Fruit fly (Drosophila melanogaster) whole organism: Measurements from ENCODE around the gene edin.

Experiments
- CG8478 ChIP-seq: fragments of >200 bp; optimal IDR thresholded peaks from 2 replicates; lab custom pipeline; 2018; ENCODE audit warnings: inconsistent platforms
- psq ChIP-seq: fragments of >200 bp; optimal IDR thresholded peaks from 2 replicates; lab custom pipeline; 2017
- usp ChIP-seq: fragments of >200 bp; optimal IDR thresholded peaks from 2 replicates; lab custom pipeline; 2017; ENCODE audit warnings: missing biosample characterization, missing genetic modification characterization, mixed read lengths

DNA sequence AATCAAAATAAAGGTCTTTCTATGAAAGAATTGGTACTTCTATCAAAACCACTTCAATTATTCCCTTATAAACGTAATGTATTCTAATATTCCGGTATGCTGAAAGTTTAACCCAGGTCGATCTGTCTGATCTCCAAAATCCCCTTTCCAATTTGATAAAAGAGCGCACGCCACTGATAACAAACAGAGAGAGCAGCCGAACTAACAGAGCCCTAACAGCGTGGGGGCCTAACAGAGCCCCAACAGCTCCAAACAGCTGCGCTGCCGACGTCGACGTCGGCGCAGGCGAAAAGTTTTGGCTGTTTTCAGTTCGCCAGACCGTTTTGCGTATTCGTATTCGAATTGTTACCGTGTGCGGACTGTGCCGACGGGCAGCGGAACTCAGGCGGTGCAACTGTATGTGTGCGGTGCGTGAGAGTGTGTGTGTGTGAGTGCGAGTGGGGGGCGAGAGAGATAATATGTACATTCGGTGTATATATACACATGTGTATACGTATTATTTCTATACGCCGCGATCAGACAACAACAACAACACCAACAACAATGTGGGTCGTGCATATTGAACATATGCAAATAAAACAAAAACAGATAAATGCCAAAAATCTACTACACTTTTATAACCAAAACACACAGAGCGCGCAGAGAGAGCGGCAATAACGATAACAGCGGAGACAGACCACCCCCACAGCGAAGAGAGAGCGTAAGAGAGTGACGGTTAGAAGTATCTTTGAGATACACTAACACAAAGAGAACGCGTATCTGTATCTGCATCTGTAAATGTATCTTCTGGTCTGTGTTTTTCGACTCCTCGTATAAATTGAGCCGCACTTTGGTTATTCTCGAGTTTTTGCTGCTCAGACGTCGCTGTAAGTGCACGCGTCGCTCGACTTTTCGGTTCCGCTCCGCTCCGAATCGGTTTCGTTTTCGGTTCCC, 7.6 kb upstream of the edin start, which contains the start of gene Oatp74D:
- TF ChIP-seq usp (GFP tag; lab: Kevin White, UChicago) (no peak), CG8478 (lab: Kevin White, UChicago) (peak; percentile 16), psq (lab: Kevin White, UChicago) (no peak)
